Worm (Caenorhabditis elegans) whole organism, young adult: Measurements from ENCODE around the gene C24A3.1.

Experiments used
- B0019.2 ChIP-seq: fragments of 200-800 bp; sonication (Bioruptor generic); conservative IDR thresholded peaks from 2 replicates; pipeline ENCODE4 v1.3.6; 2022; ENCODE audit warnings: missing genetic modification reagents, missing genetic modification characterization, missing compliant biosample characterization
- C06A6.2 ChIP-seq: fragments of 200-800 bp; sonication (Bioruptor generic); conservative IDR thresholded peaks from 2 replicates; pipeline ENCODE4 v1.3.6; 2022; ENCODE audit warnings: missing genetic modification characterization, missing compliant biosample characterization
- D2030.7 ChIP-seq: fragments of 200-800 bp; sonication (Bioruptor generic); IDR thresholded peaks from 2 replicates; pipeline ENCODE4 v1.3.6; 2022; ENCODE audit warnings: missing genetic modification reagents, missing genetic modification characterization, missing compliant biosample characterization
- F33H1.4 ChIP-seq: fragments of 200-800 bp; sonication (Bioruptor generic); IDR thresholded peaks from 2 replicates; pipeline ENCODE4 v1.3.6; 2022; ENCODE audit warnings: missing genetic modification reagents, missing genetic modification characterization, missing compliant biosample characterization
- F57C9.4 ChIP-seq: sonication (generic microtip); optimal IDR thresholded peaks from 2 replicates; lab custom pipeline; 2017; ENCODE audit warnings: mild to moderate bottlenecking, missing genetic modification characterization, missing compliant biosample characterization
- K12H6.12 ChIP-seq: fragments of 200-800 bp; sonication (Bioruptor generic); optimal IDR thresholded peaks from 2 replicates; lab custom pipeline; 2018; ENCODE audit warnings: mild to moderate bottlenecking, missing genetic modification characterization, missing compliant biosample characterization
- akir-1 ChIP-seq: fragments of 200-800 bp; sonication (Bioruptor generic); optimal IDR thresholded peaks from 2 replicates; lab custom pipeline; 2018; ENCODE audit warnings: mild to moderate bottlenecking, missing genetic modification characterization, moderate library complexity, missing compliant biosample characterization
- atf-7 ChIP-seq: sonication (generic microtip); optimal IDR thresholded peaks from 2 replicates; lab custom pipeline; 2017; ENCODE audit warnings: mild to moderate bottlenecking, missing genetic modification characterization, missing compliant biosample characterization
- attf-3 ChIP-seq: fragments of 200-800 bp; sonication (Bioruptor generic); conservative IDR thresholded peaks from 2 replicates; pipeline ENCODE4 v1.3.6; 2022; ENCODE audit warnings: missing genetic modification reagents, missing genetic modification characterization, missing compliant biosample characterization
- attf-6 ChIP-seq: fragments of 200-800 bp; sonication (Bioruptor generic); IDR thresholded peaks from 2 replicates; pipeline ENCODE4 v1.3.6; 2022; ENCODE audit warnings: missing genetic modification reagents, missing genetic modification characterization, missing compliant biosample characterization
- bed-1 ChIP-seq: fragments of 200-800 bp; sonication (Bioruptor generic); IDR thresholded peaks from 2 replicates; pipeline ENCODE4 v1.3.6; 2022; ENCODE audit warnings: missing genetic modification reagents, missing genetic modification characterization, missing compliant biosample characterization
- ceh-91 ChIP-seq: fragments of 200-800 bp; sonication (Bioruptor generic); IDR thresholded peaks from 2 replicates; pipeline ENCODE4 v1.3.6; 2022; ENCODE audit warnings: missing genetic modification reagents, missing genetic modification characterization, missing compliant biosample characterization
- dpff-1 ChIP-seq: sonication (generic microtip); optimal IDR thresholded peaks from 2 replicates; lab custom pipeline; 2017; ENCODE audit warnings: mild to moderate bottlenecking, missing genetic modification characterization, missing compliant biosample characterization
- dpl-1 ChIP-seq: fragments of 150-350 bp; optimal IDR thresholded peaks from 2 replicates; lab custom pipeline; 2014; ENCODE audit warnings: missing biosample characterization, missing genetic modification reagents, missing genetic modification characterization
- egl-18 ChIP-seq: fragments of 200-800 bp; sonication (Bioruptor generic); IDR thresholded peaks from 2 replicates; pipeline ENCODE4 v1.3.6; 2022; ENCODE audit warnings: missing genetic modification reagents, missing genetic modification characterization, missing compliant biosample characterization
- egl-44 ChIP-seq: fragments of 200-800 bp; sonication (Bioruptor generic); IDR thresholded peaks from 2 replicates; pipeline ENCODE4 v1.3.6; 2022; ENCODE audit warnings: missing genetic modification reagents, missing genetic modification characterization, missing compliant biosample characterization
- egrh-3 ChIP-seq: fragments of 200-800 bp; sonication (Bioruptor generic); IDR thresholded peaks from 2 replicates; pipeline ENCODE4 v1.3.6; 2022; ENCODE audit warnings: missing genetic modification reagents, missing genetic modification characterization, missing compliant biosample characterization
- ekl-4 ChIP-seq: fragments of 200-800 bp; sonication (Bioruptor generic); IDR thresholded peaks from 2 replicates; pipeline ENCODE4 v1.3.6; 2022; ENCODE audit warnings: missing genetic modification reagents, missing genetic modification characterization, missing compliant biosample characterization
- hlh-12 ChIP-seq: sonication (generic microtip); optimal IDR thresholded peaks from 2 replicates; lab custom pipeline; 2016; ENCODE audit warnings: missing genetic modification characterization, missing compliant biosample characterization
- hrde-1 ChIP-seq: sonication (generic microtip); optimal IDR thresholded peaks from 2 replicates; lab custom pipeline; 2016; ENCODE audit warnings: missing genetic modification characterization, mild to moderate bottlenecking, missing compliant biosample characterization, moderate library complexity, missing genotype, missing genetic modification reagents, borderline replicate concordance
- let-526 ChIP-seq: fragments of 200-800 bp; sonication (Bioruptor generic); IDR thresholded peaks from 2 replicates; pipeline ENCODE4 v1.3.6; 2022; ENCODE audit warnings: missing genetic modification reagents, missing genetic modification characterization, missing compliant biosample characterization
- lin-26 ChIP-seq: fragments of 200-800 bp; sonication (Bioruptor generic); IDR thresholded peaks from 2 replicates; pipeline ENCODE4 v1.3.6; 2022; ENCODE audit warnings: missing genetic modification reagents, missing genetic modification characterization, missing compliant biosample characterization
- lin-35 ChIP-seq, 3 experiments: fragments of 150-350 bp in 2 of 3; sonication (generic microtip) in 1 of 3; optimal IDR thresholded peaks; 2 replicates each; lab custom pipeline; 2014 to 2018; ENCODE audit warnings: missing biosample characterization in 3 of 3, missing genetic modification characterization in 3 of 3, missing genetic modification reagents in 3 of 3
- lir-1 ChIP-seq: fragments of 200-800 bp; sonication (Bioruptor generic); conservative IDR thresholded peaks from 2 replicates; pipeline ENCODE4 v1.3.6; 2022; ENCODE audit warnings: missing genetic modification reagents, missing genetic modification characterization, missing compliant biosample characterization
- lsl-1 ChIP-seq: fragments of 200-800 bp; sonication (Bioruptor generic); optimal IDR thresholded peaks from 2 replicates; lab custom pipeline; 2018; ENCODE audit warnings: mild to moderate bottlenecking, missing genetic modification characterization, moderate library complexity, missing compliant biosample characterization
- madf-8 ChIP-seq: fragments of 200-800 bp; sonication (Bioruptor generic); conservative IDR thresholded peaks from 2 replicates; pipeline ENCODE4 v1.3.6; 2022; ENCODE audit warnings: missing genetic modification reagents, missing genetic modification characterization, missing compliant biosample characterization
- mel-28 ChIP-seq: sonication (generic microtip); optimal IDR thresholded peaks from 2 replicates; lab custom pipeline; 2016; ENCODE audit warnings: borderline replicate concordance, mild to moderate bottlenecking, missing genetic modification characterization, missing compliant biosample characterization
- mes-4 ChIP-seq: sonication (generic microtip); optimal IDR thresholded peaks from 2 replicates; lab custom pipeline; 2016; ENCODE audit warnings: missing genotype, missing genetic modification characterization, missing compliant biosample characterization
- mxl-1 ChIP-seq: sonication (generic microtip); optimal IDR thresholded peaks from 2 replicates; lab custom pipeline; 2016; ENCODE audit warnings: missing genetic modification characterization, missing compliant biosample characterization
- nfya-1 ChIP-seq: sonication (generic microtip); optimal IDR thresholded peaks from 2 replicates; lab custom pipeline; 2017; ENCODE audit warnings: antibody characterized with exemption, missing compliant biosample characterization, missing genetic modification characterization, borderline replicate concordance; ENCODE audit not compliant: insufficient read depth
- pha-4 ChIP-seq: fragments of 150-350 bp; sonication (generic microtip); optimal IDR thresholded peaks from 2 replicates; lab custom pipeline; 2014; ENCODE audit warnings: missing biosample characterization, missing genetic modification reagents, missing genetic modification characterization
- rcor-1 ChIP-seq: fragments of 200-800 bp; sonication (Bioruptor generic); IDR thresholded peaks from 2 replicates; pipeline ENCODE4 v1.3.6; 2022; ENCODE audit warnings: missing genetic modification reagents, missing genetic modification characterization, missing compliant biosample characterization
- snpc-1.1 ChIP-seq: sonication (generic microtip); optimal IDR thresholded peaks from 2 replicates; lab custom pipeline; 2017; ENCODE audit warnings: missing genetic modification characterization, mild to moderate bottlenecking, missing compliant biosample characterization, antibody characterized with exemption, moderate library complexity, missing genotype, missing genetic modification reagents; ENCODE audit not compliant: insufficient read depth
- tlf-1 ChIP-seq: fragments of 200-800 bp; sonication (Bioruptor generic); optimal IDR thresholded peaks from 2 replicates; lab custom pipeline; 2018; ENCODE audit warnings: mild to moderate bottlenecking, missing genetic modification characterization, missing compliant biosample characterization
- unc-130 ChIP-seq: sonication (generic microtip); optimal IDR thresholded peaks from 2 replicates; lab custom pipeline; 2016; ENCODE audit warnings: missing genetic modification reagents, missing genetic modification characterization, missing compliant biosample characterization
- unc-62 ChIP-seq: fragments of 150-350 bp; optimal IDR thresholded peaks from 2 replicates; lab custom pipeline; 2014; ENCODE audit warnings: missing biosample characterization, missing genetic modification reagents, missing genetic modification characterization
- xnd-1 ChIP-seq: sonication (generic microtip); optimal IDR thresholded peaks from 2 replicates; lab custom pipeline; 2016; ENCODE audit warnings: missing genotype, missing genetic modification reagents, missing genetic modification characterization, missing compliant biosample characterization
- ztf-22 ChIP-seq: fragments of 200-800 bp; sonication (Bioruptor generic); optimal IDR thresholded peaks from 2 replicates; lab custom pipeline; 2018; ENCODE audit warnings: mild to moderate bottlenecking, missing genetic modification characterization, moderate library complexity, missing compliant biosample characterization
- ztf-28 ChIP-seq: fragments of 200-800 bp; sonication (Bioruptor generic); IDR thresholded peaks from 2 replicates; pipeline ENCODE4 v1.3.6; 2022; ENCODE audit warnings: missing genetic modification reagents, missing genetic modification characterization, missing compliant biosample characterization
- ztf-3 ChIP-seq: fragments of 200-800 bp; sonication (Bioruptor generic); optimal IDR thresholded peaks from 2 replicates; lab custom pipeline; 2018; ENCODE audit warnings: mild to moderate bottlenecking, missing genetic modification characterization, missing compliant biosample characterization
- ztf-6 ChIP-seq: fragments of 200-800 bp; sonication (Bioruptor generic); IDR thresholded peaks from 2 replicates; pipeline ENCODE4 v1.3.6; 2022; ENCODE audit warnings: missing genetic modification reagents, missing genetic modification characterization, missing compliant biosample characterization

C24A3.1 gene

DNA sequence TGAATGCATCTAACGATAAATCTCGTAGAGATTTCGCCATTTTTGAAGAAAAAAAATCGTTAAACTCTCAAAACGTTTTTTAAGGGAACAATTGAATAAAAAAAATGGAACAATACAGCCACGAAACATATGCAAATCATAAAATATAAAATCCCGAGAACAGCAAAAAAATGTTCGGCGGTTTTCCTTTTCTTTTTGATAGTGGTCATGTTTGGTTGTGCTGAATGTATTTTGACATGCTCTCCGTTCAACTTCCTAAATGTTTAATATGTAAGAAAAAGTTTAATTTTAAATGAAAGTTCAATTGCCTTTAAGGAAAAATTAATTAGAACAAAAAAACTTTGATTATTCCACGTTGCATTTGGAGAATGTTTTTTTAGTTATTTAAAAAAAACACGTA is 11.5 kb downstream of the C24A3.1 start, which contains the start of gene C24A3.9:
Gene C24A3.9, minus strand, starts transcription at position 101 of the 400 bp plus-strand sequence.
- no peak for TF ChIP-seq xnd-1 (tag; lab: Kevin White, UChicago)
- TF ChIP-seq lin-35 (GFP tag; optimal IDR thresholded peaks at IDR 0.05; lab: Kevin White, UChicago), result no peak
- TF ChIP-seq lin-26 (GFP tag; lab: Robert Waterston, UW), result no peak
- TF ChIP-seq egrh-3 (GFP tag; lab: Robert Waterston, UW), result no peak
- TF ChIP-seq D2030.7 (GFP tag; lab: Robert Waterston, UW), result no peak
- no peak for TF ChIP-seq rcor-1
- no peak for TF ChIP-seq akir-1 (GFP tag; lab: Kevin White, UChicago)
- TF ChIP-seq dpl-1 (GFP tag; lab: Kevin White, UChicago), result no peak
- TF ChIP-seq B0019.2 (GFP tag; lab: Robert Waterston, UW), result no peak
- no peak for TF ChIP-seq unc-130 (GFP tag; lab: Kevin White, UChicago)
- no peak for TF ChIP-seq ztf-28 (GFP tag; lab: Robert Waterston, UW)
- TF ChIP-seq egl-18 (GFP tag; lab: Robert Waterston, UW), result no peak
- TF ChIP-seq hrde-1, result no peak

- no peak for TF ChIP-seq snpc-1.1 (tag; lab: Kevin White, UChicago)
- TF ChIP-seq lsl-1 (GFP tag; lab: Kevin White, UChicago), result no peak
- TF ChIP-seq unc-62 (GFP tag; lab: Kevin White, UChicago), result no peak
- no peak for TF ChIP-seq ztf-22 (GFP tag; lab: Kevin White, UChicago)
- no peak for TF ChIP-seq K12H6.12 (tag; lab: Kevin White, UChicago)
- no peak for TF ChIP-seq F57C9.4
- TF ChIP-seq nfya-1 (tag; lab: Kevin White, UChicago), result no peak
- TF ChIP-seq dpff-1 (tag; lab: Kevin White, UChicago), result no peak
- no peak for TF ChIP-seq mel-28
- no peak for TF ChIP-seq F33H1.4 (GFP tag; lab: Robert Waterston, UW)
- TF ChIP-seq C06A6.2 (GFP tag; lab: Robert Waterston, UW), result no peak
- no peak for TF ChIP-seq ceh-91 (GFP tag; lab: Robert Waterston, UW)
- TF ChIP-seq tlf-1 (GFP tag; lab: Kevin White, UChicago), result no peak
These were observed 12.6 kb downstream of the C24A3.1 start for ce11 chrX:9011471-9011870.

ce11 chrX:9014451-9014850 is 15.6 kb downstream of the C24A3.1 start:
- no peak for TF ChIP-seq ztf-6 (GFP tag; lab: Robert Waterston, UW)
- TF ChIP-seq pha-4 (tag; lab: Kevin White, UChicago), result no peak
- TF ChIP-seq madf-8 (GFP tag; lab: Robert Waterston, UW), result no peak
- TF ChIP-seq C06A6.2 (GFP tag; lab: Robert Waterston, UW), result no peak
- no peak for TF ChIP-seq ztf-3
- TF ChIP-seq egl-44 (GFP tag; lab: Robert Waterston, UW), result no peak
- TF ChIP-seq lir-1 (GFP tag; lab: Robert Waterston, UW), result no peak
- TF ChIP-seq hlh-12 (tag; lab: Kevin White, UChicago), result no peak
- TF ChIP-seq let-526 (GFP tag; lab: Robert Waterston, UW), result no peak
- TF ChIP-seq mes-4 (tag; lab: Kevin White, UChicago), result no peak
- no peak for TF ChIP-seq attf-6 (GFP tag; lab: Robert Waterston, UW)
- no peak for TF ChIP-seq mxl-1 (tag; lab: Kevin White, UChicago)
- no peak for TF ChIP-seq ceh-91 (GFP tag; lab: Robert Waterston, UW)
- TF ChIP-seq bed-1 (GFP tag; lab: Robert Waterston, UW), result no peak
- no peak for TF ChIP-seq ekl-4 (GFP tag; lab: Robert Waterston, UW)
- TF ChIP-seq atf-7, result no peak
- no peak for TF ChIP-seq attf-3 (GFP tag; lab: Robert Waterston, UW)
- TF ChIP-seq xnd-1 (tag; lab: Kevin White, UChicago), result no peak
